Worm (Caenorhabditis elegans) whole organism, L4/young adult: ENCODE data around the gene ZK856.14.

Experiments
- W03F9.2 ChIP-seq: fragments of 150-350 bp; optimal IDR thresholded peaks from 2 replicates; lab custom pipeline; 2014; ENCODE audit warnings: missing biosample characterization, missing genetic modification characterization
- dao-5 ChIP-seq: sonication (generic microtip); optimal IDR thresholded peaks from 2 replicates; lab custom pipeline; 2016; ENCODE audit warnings: missing genotype, missing genetic modification characterization, moderate library complexity, missing compliant biosample characterization
- him-1 ChIP-seq: sonication (generic microtip); optimal IDR thresholded peaks from 2 replicates; lab custom pipeline; 2016; ENCODE audit warnings: missing genotype, missing genetic modification reagents, missing genetic modification characterization, missing compliant biosample characterization

Gene ZK856.14

ce11 chrV:10229222-10229879, 12.5 kb downstream of the ZK856.14 start, which contains the start of the genes pyt-1 and fipr-7:
Gene pyt-1, minus strand, starts transcription at chrV:10229322.
Gene fipr-7, plus strand, starts transcription at chrV:10229829.
- TF ChIP-seq W03F9.2 (no peak), dao-5 (tag; lab: Kevin White, UChicago) (no peak), him-1 (tag; lab: Kevin White, UChicago) (no peak)

- TF ChIP-seq him-1 (tag; lab: Kevin White, UChicago) (no peak), W03F9.2 (no peak), dao-5 (tag; lab: Kevin White, UChicago) (no peak)
Observed at ce11 chrV:10230932-10231331, 14.1 kb downstream of the ZK856.14 start, which contains the start of gene fipr-6. Gene fipr-6, plus strand, starts transcription at chrV:10231232.

- TF ChIP-seq W03F9.2, result no peak
- no peak for TF ChIP-seq dao-5 (tag; lab: Kevin White, UChicago)
- TF ChIP-seq him-1 (tag; lab: Kevin White, UChicago), result no peak
Observed at ce11 chrV:10233330-10233729, 16.5 kb downstream of the ZK856.14 start, which contains the start of gene str-182. Gene str-182, minus strand, starts transcription at chrV:10233430.

ce11 chrV:10237171-10237570, 20.3 kb downstream of the ZK856.14 start:
- TF ChIP-seq him-1 (tag; lab: Kevin White, UChicago), result no peak

ce11 chrV:10237959-10238444, 21.2 kb downstream of the ZK856.14 start:
- TF ChIP-seq W03F9.2 (no peak), him-1 (tag; lab: Kevin White, UChicago) (no peak), dao-5 (tag; lab: Kevin White, UChicago) (no peak)

ce11 chrV:10238665-10239064, 21.8 kb downstream of the ZK856.14 start, which contains the start of gene fubl-1:
Gene fubl-1, minus strand, starts transcription at chrV:10238866.
- TF ChIP-seq W03F9.2 (no peak), dao-5 (tag; lab: Kevin White, UChicago) (no peak), him-1 (tag; lab: Kevin White, UChicago) (no peak)

ce11 chrV:10239861-10240260, 23.0 kb downstream of the ZK856.14 start, which contains the start of gene fipr-8:
Gene fipr-8, minus strand, starts transcription at chrV:10239961.
- TF ChIP-seq W03F9.2 (no peak), dao-5 (tag; lab: Kevin White, UChicago) (no peak), him-1 (tag; lab: Kevin White, UChicago) (no peak)

- no peak for TF ChIP-seq him-1 (tag; lab: Kevin White, UChicago)
- no peak for TF ChIP-seq W03F9.2
- TF ChIP-seq dao-5 (tag; lab: Kevin White, UChicago), result no peak
Observed at ce11 chrV:10241121-10241803, 24.4 kb downstream of the ZK856.14 start, which contains the start of the genes C12D8.21 and col-148. Gene C12D8.21, minus strand, starts transcription at chrV:10241188. Gene col-148, plus strand, starts transcription at chrV:10241753.

- no peak for TF ChIP-seq him-1 (tag; lab: Kevin White, UChicago)
- no peak for TF ChIP-seq dao-5 (tag; lab: Kevin White, UChicago)
- no peak for TF ChIP-seq W03F9.2
Observed at ce11 chrV:10243105-10243504, 26.3 kb downstream of the ZK856.14 start, which contains the start of gene C12D8.9. Gene C12D8.9, minus strand, starts transcription at chrV:10243205.

ce11 chrV:10244018-10244720, 27.3 kb downstream of the ZK856.14 start:
- no peak for TF ChIP-seq W03F9.2
- no peak for TF ChIP-seq him-1 (tag; lab: Kevin White, UChicago)
- no peak for TF ChIP-seq dao-5 (tag; lab: Kevin White, UChicago)

- no peak for TF ChIP-seq him-1 (tag; lab: Kevin White, UChicago)
- TF ChIP-seq dao-5 (tag; lab: Kevin White, UChicago), result no peak
- TF ChIP-seq W03F9.2, result no peak
Observed at ce11 chrV:10245615-10246014, 28.8 kb downstream of the ZK856.14 start.

- TF ChIP-seq dao-5 (tag; lab: Kevin White, UChicago) (no peak), W03F9.2 (no peak), him-1 (tag; lab: Kevin White, UChicago) (no peak)
Observed at ce11 chrV:10246443-10246885, 29.6 kb downstream of the ZK856.14 start.

ce11 chrV:10246967-10247366, 30.1 kb downstream of the ZK856.14 start:
- no peak for TF ChIP-seq dao-5 (tag; lab: Kevin White, UChicago)
- TF ChIP-seq him-1 (tag; lab: Kevin White, UChicago), result no peak
- no peak for TF ChIP-seq W03F9.2
